Worm (Caenorhabditis elegans) whole organism, L3 larva: ENCODE data around the gene F48G7.7.

Source experiments
- R02D3.7 ChIP-seq: fragments of 150-350 bp; optimal IDR thresholded peaks from 2 replicates; lab custom pipeline; 2014; ENCODE audit warnings: missing biosample characterization, missing genetic modification characterization
- ama-1 ChIP-seq: fragments of 150-350 bp; optimal IDR thresholded peaks from 2 replicates; lab custom pipeline; 2018
- ceh-16 ChIP-seq: sonication (generic microtip); optimal IDR thresholded peaks from 2 replicates; lab custom pipeline; 2017; ENCODE audit warnings: missing biosample characterization, missing genetic modification characterization
- ceh-28 ChIP-seq: fragments of 150-350 bp; optimal IDR thresholded peaks from 2 replicates; lab custom pipeline; 2014; ENCODE audit warnings: missing biosample characterization, missing genetic modification reagents, missing genetic modification characterization
- ceh-82 ChIP-seq: fragments of 150-350 bp; optimal IDR thresholded peaks from 2 replicates; lab custom pipeline; 2014; ENCODE audit warnings: missing biosample characterization, missing genetic modification characterization
- ceh-9 ChIP-seq: sonication (generic microtip); optimal IDR thresholded peaks from 2 replicates; lab custom pipeline; 2018; ENCODE audit warnings: missing biosample characterization, missing genetic modification characterization
- daf-12 ChIP-seq: fragments of 150-350 bp; optimal IDR thresholded peaks from 2 replicates; lab custom pipeline; 2014; ENCODE audit warnings: missing biosample characterization, missing genetic modification reagents, missing genetic modification characterization
- egl-27 ChIP-seq: sonication (generic microtip); optimal IDR thresholded peaks from 4 replicates; lab custom pipeline; 2017; ENCODE audit warnings: missing biosample characterization, missing genetic modification reagents, missing genetic modification characterization
- egl-5 ChIP-seq: fragments of 150-350 bp; optimal IDR thresholded peaks from 2 replicates; lab custom pipeline; 2017; ENCODE audit warnings: missing biosample characterization, missing genetic modification reagents, missing genetic modification characterization, inconsistent platforms
- elt-2 ChIP-seq: sonication (generic microtip); optimal IDR thresholded peaks from 2 replicates; lab custom pipeline; 2016; ENCODE audit warnings: missing genetic modification reagents, mild to moderate bottlenecking, missing genetic modification characterization, missing compliant biosample characterization
- elt-3 ChIP-seq, 3 experiments: fragments of 150-350 bp in 1 of 3; sonication (generic microtip) in 2 of 3; optimal IDR thresholded peaks; 2 replicates in 2 of 3; 4 replicates in 1 of 3; lab custom pipeline; 2014 to 2017; ENCODE audit warnings: missing biosample characterization in 3 of 3, missing genetic modification characterization in 3 of 3
- eor-1 ChIP-seq, 2 experiments: fragments of 150-350 bp; optimal IDR thresholded peaks; 2 replicates each; lab custom pipeline; 2014 to 2018; ENCODE audit warnings: missing biosample characterization in 2 of 2, missing genetic modification characterization in 2 of 2
- fkh-10 ChIP-seq: sonication (generic microtip); optimal IDR thresholded peaks from 2 replicates; lab custom pipeline; 2017; ENCODE audit warnings: missing biosample characterization, missing genetic modification reagents, missing genetic modification characterization
- fkh-2 ChIP-seq: fragments of 150-350 bp; optimal IDR thresholded peaks from 2 replicates; lab custom pipeline; 2014; ENCODE audit warnings: missing biosample characterization, missing genetic modification reagents, missing genetic modification characterization
- fos-1 ChIP-seq: fragments of 150-350 bp; optimal IDR thresholded peaks from 2 replicates; lab custom pipeline; 2014; ENCODE audit warnings: missing biosample characterization, missing genetic modification characterization
- hmg-11 ChIP-seq: sonication (generic microtip); optimal IDR thresholded peaks from 2 replicates; lab custom pipeline; 2016; ENCODE audit warnings: missing genetic modification characterization, missing compliant biosample characterization
- lin-15B ChIP-seq: fragments of 150-350 bp; optimal IDR thresholded peaks from 2 replicates; lab custom pipeline; 2014; ENCODE audit warnings: missing biosample characterization, missing genetic modification characterization
- lin-39 ChIP-seq: fragments of 150-350 bp; optimal IDR thresholded peaks from 2 replicates; lab custom pipeline; 2018; ENCODE audit warnings: missing biosample characterization, missing genetic modification reagents, missing genetic modification characterization
- lsy-12 ChIP-seq: sonication (generic microtip); optimal IDR thresholded peaks from 2 replicates; lab custom pipeline; 2016; ENCODE audit warnings: mild to moderate bottlenecking, missing genetic modification characterization, missing compliant biosample characterization
- mdl-1 ChIP-seq: fragments of 150-350 bp; optimal IDR thresholded peaks from 2 replicates; lab custom pipeline; 2014; ENCODE audit warnings: missing biosample characterization, missing genetic modification characterization
- mml-1 ChIP-seq: fragments of 150-350 bp; sonication (generic microtip); optimal IDR thresholded peaks from 3 replicates; lab custom pipeline; 2014; ENCODE audit warnings: missing biosample characterization, missing genetic modification characterization
- nhr-12 ChIP-seq: fragments of 150-350 bp; optimal IDR thresholded peaks from 2 replicates; lab custom pipeline; 2014; ENCODE audit warnings: missing biosample characterization, missing genetic modification characterization
- nhr-23 ChIP-seq: fragments of 150-350 bp; optimal IDR thresholded peaks from 2 replicates; lab custom pipeline; 2014; ENCODE audit warnings: missing biosample characterization, missing genetic modification reagents, missing genetic modification characterization
- nhr-237 ChIP-seq: fragments of 150-350 bp; optimal IDR thresholded peaks from 2 replicates; lab custom pipeline; 2014; ENCODE audit warnings: missing biosample characterization, missing genetic modification characterization
- nhr-25 ChIP-seq: sonication (generic microtip); optimal IDR thresholded peaks from 2 replicates; lab custom pipeline; 2017; ENCODE audit warnings: missing biosample characterization, missing genetic modification characterization
- nhr-28 ChIP-seq: fragments of 150-350 bp; optimal IDR thresholded peaks from 2 replicates; lab custom pipeline; 2014; ENCODE audit warnings: missing biosample characterization, missing genetic modification characterization
- nhr-43 ChIP-seq: sonication (generic microtip); optimal IDR thresholded peaks from 2 replicates; lab custom pipeline; 2016; ENCODE audit warnings: mild to moderate bottlenecking, missing genetic modification characterization, missing compliant biosample characterization; ENCODE audit not compliant: poor library complexity, severe bottlenecking
- nhr-67 ChIP-seq: fragments of 150-350 bp; optimal IDR thresholded peaks from 2 replicates; lab custom pipeline; 2014; ENCODE audit warnings: missing biosample characterization, missing genetic modification characterization
- nhr-76 ChIP-seq: fragments of 150-350 bp; sonication (generic microtip); optimal IDR thresholded peaks from 5 replicates; lab custom pipeline; 2014; ENCODE audit warnings: missing biosample characterization, missing genetic modification characterization
- pha-4 ChIP-seq: fragments of 150-350 bp; optimal IDR thresholded peaks from 2 replicates; lab custom pipeline; 2014; ENCODE audit warnings: missing biosample characterization, missing genetic modification reagents, missing genetic modification characterization
- pqm-1 ChIP-seq: fragments of 150-350 bp; optimal IDR thresholded peaks from 2 replicates; lab custom pipeline; 2017; ENCODE audit warnings: missing biosample characterization, missing genetic modification characterization, inconsistent platforms
- sea-2 ChIP-seq: fragments of 150-350 bp; sonication (generic microtip); optimal IDR thresholded peaks from 4 replicates; lab custom pipeline; 2014; ENCODE audit warnings: missing biosample characterization, missing genetic modification reagents, missing genetic modification characterization
- skn-1 ChIP-seq: fragments of 150-350 bp; optimal IDR thresholded peaks from 2 replicates; lab custom pipeline; 2014; ENCODE audit warnings: missing biosample characterization, missing genetic modification characterization
- snpc-4 ChIP-seq: fragments of 150-350 bp; optimal IDR thresholded peaks from 2 replicates; lab custom pipeline; 2014; ENCODE audit warnings: missing biosample characterization, missing genetic modification characterization
- tbx-2 ChIP-seq: sonication (generic microtip); optimal IDR thresholded peaks from 2 replicates; lab custom pipeline; 2016; ENCODE audit warnings: mild to moderate bottlenecking, missing genetic modification characterization, missing compliant biosample characterization
- unc-39 ChIP-seq: sonication (generic microtip); optimal IDR thresholded peaks from 4 replicates; lab custom pipeline; 2017; ENCODE audit warnings: missing biosample characterization, missing genetic modification characterization
- zag-1 ChIP-seq: fragments of 150-350 bp; optimal IDR thresholded peaks from 2 replicates; lab custom pipeline; 2014; ENCODE audit warnings: missing biosample characterization, missing genetic modification characterization
- ztf-11 ChIP-seq: fragments of 150-350 bp; optimal IDR thresholded peaks from 2 replicates; lab custom pipeline; 2014; ENCODE audit warnings: missing biosample characterization, missing genetic modification characterization
- ztf-4 ChIP-seq: fragments of 150-350 bp; optimal IDR thresholded peaks from 2 replicates; lab custom pipeline; 2014; ENCODE audit warnings: missing biosample characterization, missing genetic modification characterization

F48G7.7 gene

DNA sequence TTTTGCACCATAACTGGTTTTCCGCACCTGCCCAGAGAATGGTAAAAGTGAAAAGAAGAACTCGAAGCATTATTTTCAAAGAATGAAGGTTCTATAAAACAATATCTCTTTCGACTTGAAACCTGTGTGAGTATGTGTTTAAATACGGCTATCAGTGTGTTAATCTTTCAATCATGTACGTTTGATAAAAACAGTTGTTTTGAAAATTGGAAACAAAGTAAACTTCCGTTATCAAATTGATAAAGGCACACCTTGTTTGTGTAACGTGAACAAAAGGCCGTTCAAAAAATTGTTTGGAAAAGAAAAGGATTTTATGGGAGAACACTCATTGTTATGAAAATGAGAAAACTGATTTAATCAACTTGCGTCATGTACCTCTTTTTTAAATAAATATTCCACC is at the start of gene F48G7.7:
TSS of gene F48G7.7 (minus strand) at position 101 of the 400 bp plus-strand sequence.
- no peak for TF ChIP-seq tbx-2 (tag; lab: Kevin White, UChicago)
- TF ChIP-seq lsy-12 (tag; lab: Kevin White, UChicago): no peak

DNA sequence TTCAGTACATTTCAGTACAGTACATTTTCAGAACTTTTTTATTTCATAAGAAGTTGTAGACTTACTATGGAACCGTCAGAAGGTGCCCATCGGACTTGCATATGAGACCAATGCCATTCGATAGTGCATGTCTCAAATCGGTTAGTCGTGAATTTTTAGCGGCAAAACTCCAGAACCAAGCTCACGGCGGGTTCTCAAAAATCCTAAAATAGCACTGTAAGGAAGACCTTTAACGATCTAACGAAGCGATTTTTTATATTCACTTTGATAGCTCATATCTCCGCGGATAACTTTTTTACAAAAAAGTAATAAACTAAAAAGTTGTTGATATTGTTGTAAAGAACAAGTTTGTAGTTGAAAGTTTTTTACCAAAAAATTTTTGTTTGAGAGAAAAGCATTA is 48.0 kb upstream of the F48G7.7 start, which contains the start of gene sru-25:
TSS of gene sru-25 (minus strand) at position 101 of the 400 bp plus-strand sequence.
- TF ChIP-seq mml-1 (tag; lab: Kevin White, UChicago) (no peak), lin-15B (tag; lab: Kevin White, UChicago) (no peak), ceh-28 (tag; lab: Kevin White, UChicago) (no peak), tbx-2 (tag; lab: Kevin White, UChicago) (no peak), egl-27 (tag; lab: Kevin White, UChicago) (no peak), ceh-82 (tag; lab: Kevin White, UChicago) (no peak), lin-39 (tag; lab: Kevin White, UChicago) (no peak), nhr-76 (tag; lab: Kevin White, UChicago) (no peak), nhr-237 (tag; lab: Kevin White, UChicago) (no peak), ztf-11 (tag; lab: Kevin White, UChicago) (no peak), ceh-9 (tag; lab: Kevin White, UChicago) (no peak), mdl-1 (no peak), daf-12 (tag; lab: Kevin White, UChicago) (no peak)

DNA sequence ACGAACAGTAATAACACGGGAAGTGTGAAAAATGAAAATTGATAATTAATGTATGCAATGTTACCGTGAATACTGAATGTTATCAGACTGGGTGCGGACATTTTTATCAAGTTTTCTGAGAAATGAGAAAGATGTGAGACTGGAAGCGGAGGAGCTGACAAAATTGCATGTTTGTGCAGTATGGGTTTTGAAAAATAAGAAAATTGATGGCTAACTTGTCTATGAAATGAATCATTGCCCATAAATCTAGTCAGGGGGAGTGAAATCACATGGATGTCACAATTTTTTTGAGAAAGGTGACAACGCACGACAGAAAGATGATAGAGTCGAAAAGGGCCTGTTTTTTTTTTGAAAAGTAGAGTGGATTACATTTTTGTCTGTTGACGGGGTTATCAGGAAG is 45.1 kb upstream of the F48G7.7 start, which contains the start of gene sru-24:
TSS of gene sru-24 (minus strand) at position 101 of the 400 bp plus-strand sequence.
- TF ChIP-seq nhr-43 (tag; lab: Kevin White, UChicago) (no peak), nhr-76 (tag; lab: Kevin White, UChicago) (no peak), lin-39 (tag; lab: Kevin White, UChicago) (no peak), mml-1 (tag; lab: Kevin White, UChicago) (no peak), nhr-12 (tag; lab: Kevin White, UChicago) (no peak), tbx-2 (tag; lab: Kevin White, UChicago) (no peak), egl-5 (tag; lab: Kevin White, UChicago) (no peak), zag-1 (tag; lab: Kevin White, UChicago) (no peak), snpc-4 (tag; lab: Kevin White, UChicago) (no peak), elt-3 (tag; optimal IDR thresholded peaks at IDR 0.05; lab: Kevin White, UChicago) (no peak), lsy-12 (tag; lab: Kevin White, UChicago) (no peak), skn-1 (tag; lab: Kevin White, UChicago) (no peak), ztf-4 (no peak), nhr-25 (tag; lab: Kevin White, UChicago) (no peak), ceh-28 (tag; lab: Kevin White, UChicago) (no peak), unc-39 (no peak), nhr-28 (tag; lab: Kevin White, UChicago) (no peak), R02D3.7 (tag; lab: Kevin White, UChicago) (no peak), ceh-16 (no peak), fkh-2 (tag; lab: Kevin White, UChicago) (no peak)

DNA sequence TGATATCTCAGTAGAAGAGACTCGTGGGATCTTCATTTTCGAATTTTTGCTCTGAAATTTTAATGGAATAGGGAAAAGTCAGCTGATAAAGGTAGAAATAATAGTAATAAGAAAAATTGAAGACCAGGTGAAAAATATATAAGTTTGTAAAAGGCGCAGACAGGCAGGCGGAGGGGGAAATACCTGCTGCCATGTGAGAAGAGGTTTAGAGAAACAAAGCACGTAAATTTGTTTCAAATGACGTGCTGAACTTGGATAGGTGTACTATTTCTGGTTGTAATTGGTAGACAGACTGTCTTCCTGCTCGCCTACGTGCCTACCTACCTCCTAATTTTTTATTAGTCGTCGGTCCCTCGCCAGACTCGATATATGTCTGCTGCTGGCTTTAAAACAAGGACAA is 41.2 kb upstream of the F48G7.7 start, which contains the start of gene nhr-180:
TSS of gene nhr-180 (minus strand) at position 52 of the 400 bp plus-strand sequence.
- peak; percentile 50 for TF ChIP-seq elt-2 (tag; lab: Kevin White, UChicago)
- no peak for TF ChIP-seq ztf-4
- TF ChIP-seq pqm-1 (tag; lab: Kevin White, UChicago): peak; percentile 16

DNA sequence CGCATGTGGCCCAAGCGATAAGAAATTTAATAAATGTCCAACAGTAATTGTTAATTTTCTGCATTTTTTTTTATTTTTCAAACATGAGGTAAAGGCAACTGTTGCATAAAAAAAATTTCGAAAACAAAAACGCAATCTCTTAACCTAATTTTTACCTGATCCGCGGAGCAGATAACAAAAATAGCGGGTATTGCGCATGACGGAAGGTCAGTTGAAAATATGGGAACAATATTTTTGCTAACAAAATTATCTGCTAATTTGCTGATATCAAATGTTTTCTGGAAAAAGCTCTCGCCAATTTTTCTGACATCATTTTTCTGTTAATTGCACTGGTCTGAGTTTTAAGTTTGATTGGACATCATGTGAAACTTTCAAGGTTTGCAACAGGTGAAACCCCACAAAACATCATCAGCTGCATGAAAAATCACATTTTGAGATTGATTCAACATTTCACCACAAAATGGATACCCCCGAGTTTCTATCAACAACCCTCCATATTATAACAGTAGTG is 38.2 kb upstream of the F48G7.7 start, which contains the start of the genes F31F4.11 and srh-266:
TSS of gene F31F4.11 (minus strand) at position 101 of the 511 bp plus-strand sequence.
TSS of gene srh-266 (plus strand) at position 461 of the 511 bp plus-strand sequence.
- no peak for TF ChIP-seq ama-1 (lab: Kevin White, UChicago)
- no peak for TF ChIP-seq nhr-67 (tag; lab: Kevin White, UChicago)
- TF ChIP-seq fos-1 (tag; lab: Kevin White, UChicago): no peak
- no peak for TF ChIP-seq lsy-12 (tag; lab: Kevin White, UChicago)
- TF ChIP-seq pha-4 (tag; lab: Kevin White, UChicago): no peak
- TF ChIP-seq snpc-4 (tag; lab: Kevin White, UChicago): no peak
- no peak for TF ChIP-seq fkh-10
- TF ChIP-seq ceh-28 (tag; lab: Kevin White, UChicago): no peak
- TF ChIP-seq hmg-11 (tag; lab: Kevin White, UChicago): no peak
- TF ChIP-seq R02D3.7 (tag; lab: Kevin White, UChicago): no peak
- no peak for TF ChIP-seq unc-39
- no peak for TF ChIP-seq ceh-82 (tag; lab: Kevin White, UChicago)
- no peak for TF ChIP-seq sea-2 (GFP tag; lab: Kevin White, UChicago)
- no peak for TF ChIP-seq nhr-23
- no peak for TF ChIP-seq nhr-28 (tag; lab: Kevin White, UChicago)
- no peak for TF ChIP-seq skn-1 (tag; lab: Kevin White, UChicago)
- TF ChIP-seq eor-1 (tag; optimal IDR thresholded peaks at IDR 0.05; lab: Kevin White, UChicago): no peak
- no peak for TF ChIP-seq nhr-12 (tag; lab: Kevin White, UChicago)
